Fruit fly (Drosophila melanogaster) whole organism, embryonic: Measurements from ENCODE around the gene CG45099.

Experiments used
- Asciz ChIP-seq: fragments of 200-800 bp; sonication (Bioruptor generic); optimal IDR thresholded peaks from 2 replicates; lab custom pipeline; 2017; ENCODE audit warnings: missing biosample characterization, mild to moderate bottlenecking, missing genetic modification characterization, missing genetic modification reagents
- CG10267 ChIP-seq: fragments of 200-800 bp; sonication (Bioruptor generic); optimal IDR thresholded peaks from 2 replicates; lab custom pipeline; 2018; ENCODE audit warnings: missing biosample characterization, mild to moderate bottlenecking, missing genetic modification characterization, moderate library complexity
- CG12744 ChIP-seq: fragments of 200-800 bp; sonication (Bioruptor generic); optimal IDR thresholded peaks from 2 replicates; lab custom pipeline; 2016; ENCODE audit warnings: missing biosample characterization, missing genetic modification characterization
- CG13424 ChIP-seq: fragments of 200-800 bp; sonication (Bioruptor generic); optimal IDR thresholded peaks from 2 replicates; lab custom pipeline; 2019; ENCODE audit warnings: missing biosample characterization, mild to moderate bottlenecking, missing genetic modification characterization, moderate library complexity
- CG13775 ChIP-seq: fragments of 200-800 bp; sonication (Bioruptor generic); optimal IDR thresholded peaks from 3 replicates; lab custom pipeline; 2017; ENCODE audit warnings: missing biosample characterization, mild to moderate bottlenecking, missing genetic modification characterization
- CG14667 ChIP-seq: fragments of 200-800 bp; sonication (Bioruptor generic); IDR thresholded peaks from 2 replicates; pipeline ENCODE4 v1.3.6; 2022; ENCODE audit warnings: missing biosample characterization, missing genetic modification characterization
- CG17359 ChIP-seq: fragments of 200-800 bp; sonication (Bioruptor generic); optimal IDR thresholded peaks from 3 replicates; lab custom pipeline; 2018; ENCODE audit warnings: missing biosample characterization, mild to moderate bottlenecking, missing genetic modification characterization, moderate library complexity
- CG17361 ChIP-seq: fragments of 200-800 bp; sonication (Bioruptor generic); IDR thresholded peaks from 3 replicates; pipeline ENCODE4 v1.3.6; 2022; ENCODE audit warnings: missing biosample characterization, missing genetic modification characterization
- CG2199 ChIP-seq: fragments of 200-800 bp; sonication (Bioruptor generic); IDR thresholded peaks from 3 replicates; pipeline ENCODE4 v1.3.6; 2022; ENCODE audit warnings: missing biosample characterization, missing genetic modification characterization
- CG31441 ChIP-seq: fragments of 200-800 bp; sonication (Bioruptor generic); IDR thresholded peaks from 2 replicates; pipeline ENCODE4 v1.3.6; 2022; ENCODE audit warnings: missing biosample characterization, missing genetic modification characterization
- CG3163 ChIP-seq: fragments of 200-800 bp; sonication (Bioruptor generic); optimal IDR thresholded peaks from 3 replicates; lab custom pipeline; 2016; ENCODE audit warnings: missing biosample characterization, missing genetic modification characterization
- CG3281 ChIP-seq: fragments of 200-800 bp; sonication (Bioruptor generic); optimal IDR thresholded peaks from 3 replicates; lab custom pipeline; 2017; ENCODE audit warnings: missing biosample characterization, mild to moderate bottlenecking, missing genetic modification characterization
- CG34422 ChIP-seq: fragments of 200-800 bp; sonication (Bioruptor generic); IDR thresholded peaks from 3 replicates; pipeline ENCODE4 v1.3.6; 2022; ENCODE audit warnings: missing biosample characterization, missing genetic modification characterization
- CG4854 ChIP-seq: fragments of 200-800 bp; sonication (Bioruptor generic); optimal IDR thresholded peaks from 2 replicates; lab custom pipeline; 2016; ENCODE audit warnings: missing biosample characterization, missing genetic modification characterization, inconsistent platforms
- CG6683 ChIP-seq: fragments of 200-800 bp; sonication (Bioruptor generic); optimal IDR thresholded peaks from 2 replicates; lab custom pipeline; 2017; ENCODE audit warnings: missing biosample characterization, mild to moderate bottlenecking, missing genetic modification characterization, missing genetic modification reagents
- CG6854 ChIP-seq: fragments of 200-800 bp; sonication (Bioruptor generic); optimal IDR thresholded peaks from 3 replicates; lab custom pipeline; 2017; ENCODE audit warnings: missing biosample characterization, mild to moderate bottlenecking, missing genetic modification characterization
- CG7745 ChIP-seq: fragments of 200-800 bp; sonication (Bioruptor generic); optimal IDR thresholded peaks from 2 replicates; lab custom pipeline; 2018; ENCODE audit warnings: missing biosample characterization, mild to moderate bottlenecking, missing genetic modification characterization, moderate library complexity
- CG9797 ChIP-seq: fragments of 200-800 bp; sonication (Bioruptor generic); optimal IDR thresholded peaks from 3 replicates; lab custom pipeline; 2018; ENCODE audit warnings: missing biosample characterization, mild to moderate bottlenecking, missing genetic modification characterization
- CG9817 ChIP-seq: fragments of 200-800 bp; sonication (Bioruptor generic); optimal IDR thresholded peaks from 2 replicates; lab custom pipeline; 2018; ENCODE audit warnings: missing biosample characterization, mild to moderate bottlenecking, missing genetic modification characterization, moderate library complexity
- CG9876 ChIP-seq: fragments of 200-800 bp; sonication (Bioruptor generic); optimal IDR thresholded peaks from 2 replicates; lab custom pipeline; 2016; ENCODE audit warnings: missing biosample characterization, missing genetic modification characterization
- CkIIα-i1 ChIP-seq: fragments of 200-800 bp; sonication (Bioruptor generic); IDR thresholded peaks from 2 replicates; pipeline ENCODE4 v1.3.6; 2022; ENCODE audit warnings: missing biosample characterization, missing genetic modification characterization
- CrebB ChIP-seq: fragments of 200-800 bp; sonication (Bioruptor generic); optimal IDR thresholded peaks from 3 replicates; lab custom pipeline; 2018; ENCODE audit warnings: missing biosample characterization, mild to moderate bottlenecking, missing genetic modification characterization
- Doc2 ChIP-seq: fragments of 200-800 bp; sonication (Bioruptor generic); IDR thresholded peaks from 2 replicates; pipeline ENCODE4 v1.3.6; 2022; ENCODE audit warnings: missing biosample characterization, missing genetic modification characterization
- Gsc ChIP-seq: fragments of 200-800 bp; sonication (Bioruptor generic); IDR thresholded peaks from 2 replicates; pipeline ENCODE4 v1.3.6; 2022; ENCODE audit warnings: missing biosample characterization, missing genetic modification characterization
- Gug ChIP-seq: fragments of 200-800 bp; sonication (Bioruptor generic); IDR thresholded peaks from 4 replicates; pipeline ENCODE4 v1.3.6; 2022; ENCODE audit warnings: missing biosample characterization, missing genetic modification characterization
- HHEX ChIP-seq: fragments of 200-800 bp; sonication (Bioruptor generic); optimal IDR thresholded peaks from 3 replicates; lab custom pipeline; 2017; ENCODE audit warnings: missing biosample characterization, mild to moderate bottlenecking, missing genetic modification characterization, missing genetic modification reagents
- HmgZ ChIP-seq: fragments of 200-800 bp; sonication (Bioruptor generic); optimal IDR thresholded peaks from 2 replicates; lab custom pipeline; 2018; ENCODE audit warnings: missing biosample characterization, mild to moderate bottlenecking, missing genetic modification characterization
- Hr78 ChIP-seq, 2 experiments: fragments of 200-800 bp in 1 of 2; fragments of >200 bp in 1 of 2; sonication (Bioruptor generic) in 1 of 2; optimal IDR thresholded peaks; 2 replicates each; lab custom pipeline; 2017 to 2019; ENCODE audit warnings: missing biosample characterization in 2 of 2, missing genetic modification characterization in 2 of 2, mild to moderate bottlenecking in 1 of 2, moderate library complexity in 1 of 2
- Meics ChIP-seq: fragments of 200-800 bp; sonication (Bioruptor generic); optimal IDR thresholded peaks from 2 replicates; lab custom pipeline; 2017; ENCODE audit warnings: missing biosample characterization, mild to moderate bottlenecking, missing genetic modification characterization
- NC2α ChIP-seq: fragments of 200-800 bp; sonication (Bioruptor generic); optimal IDR thresholded peaks from 2 replicates; lab custom pipeline; 2016; ENCODE audit warnings: missing biosample characterization, missing genetic modification characterization
- Pdp1 ChIP-seq, 2 experiments: fragments of 200-800 bp; sonication (Bioruptor generic); optimal IDR thresholded peaks; 3 replicates each; lab custom pipeline; 2016; ENCODE audit warnings: missing biosample characterization in 2 of 2, missing genetic modification characterization in 2 of 2, mild to moderate bottlenecking in 1 of 2, moderate library complexity in 1 of 2
- Sox102F ChIP-seq: fragments of 200-800 bp; sonication (Bioruptor generic); optimal IDR thresholded peaks from 2 replicates; lab custom pipeline; 2018; ENCODE audit warnings: missing biosample characterization, mild to moderate bottlenecking, missing genetic modification characterization, moderate library complexity
- Sry-β ChIP-seq: fragments of 200-800 bp; sonication (Bioruptor generic); optimal IDR thresholded peaks from 2 replicates; lab custom pipeline; 2018; ENCODE audit warnings: missing biosample characterization, mild to moderate bottlenecking, missing genetic modification characterization, moderate library complexity
- ac ChIP-seq: fragments of 200-800 bp; sonication (Bioruptor generic); optimal IDR thresholded peaks from 3 replicates; lab custom pipeline; 2017; ENCODE audit warnings: missing biosample characterization, mild to moderate bottlenecking, missing genetic modification characterization
- aop ChIP-seq: fragments of 200-800 bp; sonication (Bioruptor generic); IDR thresholded peaks from 2 replicates; pipeline ENCODE4 v1.3.6; 2022; ENCODE audit warnings: missing biosample characterization, missing genetic modification characterization
- ara ChIP-seq: fragments of 200-800 bp; sonication (Bioruptor generic); IDR thresholded peaks from 2 replicates; pipeline ENCODE4 v1.3.6; 2022; ENCODE audit warnings: missing biosample characterization, missing genetic modification characterization
- bcd ChIP-seq: fragments of 200-800 bp; sonication (Bioruptor generic); optimal IDR thresholded peaks from 2 replicates; lab custom pipeline; 2017; ENCODE audit warnings: missing biosample characterization, mild to moderate bottlenecking, missing genetic modification characterization
- dan ChIP-seq: fragments of 200-800 bp; sonication (Bioruptor generic); IDR thresholded peaks from 2 replicates; pipeline ENCODE4 v1.3.6; 2022; ENCODE audit warnings: missing biosample characterization, missing genetic modification characterization
- ems ChIP-seq: fragments of 200-800 bp; sonication (Bioruptor generic); optimal IDR thresholded peaks from 3 replicates; lab custom pipeline; 2016; ENCODE audit warnings: missing biosample characterization, missing genetic modification characterization
- gro ChIP-seq: fragments of 200-800 bp; sonication (Bioruptor generic); optimal IDR thresholded peaks from 2 replicates; lab custom pipeline; 2016; ENCODE audit warnings: missing biosample characterization, missing genetic modification characterization
- her ChIP-seq: fragments of 200-800 bp; sonication (Bioruptor generic); optimal IDR thresholded peaks from 2 replicates; lab custom pipeline; 2016; ENCODE audit warnings: missing biosample characterization, missing genetic modification characterization
- jing ChIP-seq: fragments of 200-800 bp; sonication (Bioruptor generic); optimal IDR thresholded peaks from 2 replicates; lab custom pipeline; 2018; ENCODE audit warnings: missing biosample characterization, mild to moderate bottlenecking, missing genetic modification characterization
- oc ChIP-seq: fragments of 200-800 bp; sonication (Bioruptor generic); optimal IDR thresholded peaks from 2 replicates; lab custom pipeline; 2018; ENCODE audit warnings: missing biosample characterization, mild to moderate bottlenecking, missing genetic modification characterization, moderate library complexity
- onecut ChIP-seq: fragments of 200-800 bp; sonication (Bioruptor generic); IDR thresholded peaks from 2 replicates; pipeline ENCODE4 v1.3.6; 2022; ENCODE audit warnings: missing biosample characterization, missing genetic modification characterization
- pum ChIP-seq: fragments of 200-800 bp; sonication (Bioruptor generic); optimal IDR thresholded peaks from 2 replicates; lab custom pipeline; 2016; ENCODE audit warnings: missing biosample characterization, missing genetic modification characterization
- pzg ChIP-seq: fragments of 200-800 bp; sonication (Bioruptor generic); optimal IDR thresholded peaks from 3 replicates; lab custom pipeline; 2018; ENCODE audit warnings: missing biosample characterization, mild to moderate bottlenecking, missing genetic modification characterization, moderate library complexity
- sens-2 ChIP-seq: fragments of 200-800 bp; sonication (Bioruptor generic); IDR thresholded peaks from 2 replicates; pipeline ENCODE4 v1.3.6; 2022; ENCODE audit warnings: missing biosample characterization, missing genetic modification characterization
- so ChIP-seq: fragments of 200-800 bp; sonication (Bioruptor generic); IDR thresholded peaks from 3 replicates; pipeline ENCODE4 v1.3.6; 2022; ENCODE audit warnings: missing biosample characterization, missing genetic modification characterization
- stwl ChIP-seq: fragments of 200-800 bp; sonication (Bioruptor generic); optimal IDR thresholded peaks from 3 replicates; lab custom pipeline; 2018; ENCODE audit warnings: missing biosample characterization, mild to moderate bottlenecking, missing genetic modification characterization, moderate library complexity
- vvl ChIP-seq: fragments of 200-800 bp; sonication (Bioruptor generic); IDR thresholded peaks from 2 replicates; pipeline ENCODE4 v1.3.6; 2022; ENCODE audit warnings: missing biosample characterization, missing genetic modification characterization
- yki ChIP-seq: fragments of >200 bp; optimal IDR thresholded peaks from 3 replicates; lab custom pipeline; 2018

Gene CG45099

DNA sequence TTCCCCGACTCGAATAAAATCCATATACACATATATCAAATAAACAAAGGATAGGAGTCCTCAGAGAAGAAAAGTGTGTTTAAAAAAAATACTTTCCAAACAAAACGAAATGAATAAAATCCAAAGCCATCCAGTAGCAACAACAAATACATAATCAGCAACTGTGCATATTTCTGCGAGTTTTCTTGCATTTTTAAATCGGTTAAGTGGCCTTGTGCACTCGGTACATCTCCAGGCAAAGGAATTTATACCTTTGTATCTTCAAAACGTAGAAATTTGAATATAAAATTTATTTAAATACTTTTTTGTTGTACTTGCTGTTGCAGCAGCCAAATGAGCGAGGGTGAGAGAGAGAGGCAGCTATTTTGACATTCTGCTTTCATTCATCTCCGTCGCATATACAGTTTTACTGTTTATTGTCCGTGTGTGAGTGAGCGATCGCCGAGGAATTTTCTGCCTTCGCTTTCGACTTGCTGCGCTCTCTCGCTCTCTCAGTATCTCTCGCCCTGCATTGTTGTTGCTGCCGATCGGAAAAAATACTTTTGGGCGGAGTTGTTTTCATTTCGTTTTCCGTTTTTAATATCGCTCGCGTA is 8.3 kb upstream of the CG45099 start (continued):
- TF ChIP-seq CG12744: no peak
- no peak for TF ChIP-seq CG10267 (tag; lab: Kevin White, UChicago)
- TF ChIP-seq CkIIα-i1 (GFP tag; lab: Robert Waterston, UW): no peak
- TF ChIP-seq stwl: no peak
- no peak for TF ChIP-seq aop (GFP tag; lab: Robert Waterston, UW)
- TF ChIP-seq jing: no peak
- no peak for TF ChIP-seq CG9797 (GFP tag; lab: Kevin White, UChicago)
- no peak for TF ChIP-seq CG13424 (tag; lab: Kevin White, UChicago)
- TF ChIP-seq CG4854 (GFP tag; lab: Kevin White, UChicago): no peak
- TF ChIP-seq CrebB: no peak
- no peak for TF ChIP-seq CG7745
- TF ChIP-seq yki (lab: Kevin White, UChicago): peak; percentile 71
- TF ChIP-seq so (GFP tag; lab: Robert Waterston, UW): no peak
- no peak for TF ChIP-seq pzg (GFP tag; lab: Kevin White, UChicago)
- TF ChIP-seq her (GFP tag; lab: Kevin White, UChicago): no peak
- TF ChIP-seq HmgZ (tag; lab: Kevin White, UChicago): no peak
- TF ChIP-seq CG14667 (GFP tag; lab: Robert Waterston, UW): no peak
- no peak for TF ChIP-seq NC2α
- no peak for TF ChIP-seq Asciz (GFP tag; lab: Kevin White, UChicago)
- no peak for TF ChIP-seq pum (GFP tag; lab: Kevin White, UChicago)
- no peak for TF ChIP-seq ara (GFP tag; lab: Robert Waterston, UW)
- TF ChIP-seq dan (GFP tag; lab: Robert Waterston, UW): no peak
- TF ChIP-seq oc: no peak
- TF ChIP-seq CG9817: no peak
- TF ChIP-seq sens-2 (GFP tag; lab: Robert Waterston, UW): no peak
- no peak for TF ChIP-seq gro (GFP tag; lab: Kevin White, UChicago)
- TF ChIP-seq Sry-β (GFP tag; lab: Kevin White, UChicago): no peak
- TF ChIP-seq CG9876 (GFP tag; lab: Kevin White, UChicago): no peak
- peak; percentile 11; the same call in 1 of the 3 replicates for TF ChIP-seq CG2199 (GFP tag; lab: Robert Waterston, UW)
- TF ChIP-seq CG13775: no peak
- TF ChIP-seq vvl: peak; percentile 27; the same call in 1 of the 2 replicates
- TF ChIP-seq Pdp1 (GFP tag; optimal IDR thresholded peaks at IDR 0.05; lab: Kevin White, UChicago): no peak
- TF ChIP-seq ac: no peak
- TF ChIP-seq HHEX (GFP tag; lab: Kevin White, UChicago): no peak
- no peak for TF ChIP-seq CG34422 (GFP tag; lab: Robert Waterston, UW)
- TF ChIP-seq CG6854 (GFP tag; lab: Kevin White, UChicago): no peak
- TF ChIP-seq Gug (GFP tag; lab: Robert Waterston, UW): no peak
- TF ChIP-seq onecut (GFP tag; lab: Robert Waterston, UW): no peak
- TF ChIP-seq CG31441: 0 out of 2 replicates have a peak, but pooled peaks have one; percentile 6
- TF ChIP-seq Gsc (GFP tag; lab: Robert Waterston, UW): no peak
- no peak for TF ChIP-seq Doc2 (GFP tag; lab: Robert Waterston, UW)
- TF ChIP-seq CG3163 (GFP tag; lab: Kevin White, UChicago): peak; percentile 24
- TF ChIP-seq CG3281 (GFP tag; lab: Kevin White, UChicago): no peak
- no peak for TF ChIP-seq Hr78 (GFP tag; optimal IDR thresholded peaks at IDR 0.05; lab: Kevin White, UChicago)
- TF ChIP-seq Sox102F (GFP tag; lab: Kevin White, UChicago): no peak
- no peak for TF ChIP-seq CG6683 (GFP tag; lab: Kevin White, UChicago)
- no peak for TF ChIP-seq Meics (GFP tag; lab: Kevin White, UChicago)
- no peak for TF ChIP-seq CG17361 (GFP tag; lab: Robert Waterston, UW)
- no peak for TF ChIP-seq CG17359 (tag; lab: Kevin White, UChicago)
- TF ChIP-seq bcd (GFP tag; lab: Kevin White, UChicago): no peak
- no peak for TF ChIP-seq ems (GFP tag; lab: Kevin White, UChicago)
